Worm (Caenorhabditis elegans) whole organism, L3 larva: ENCODE measurements around the gene lido-17.

ENCODE experiments used
- R02D3.7 ChIP-seq: fragments of 150-350 bp; optimal IDR thresholded peaks from 2 replicates; lab custom pipeline; 2014; ENCODE audit warnings: missing biosample characterization, missing genetic modification characterization
- ama-1 ChIP-seq: fragments of 150-350 bp; optimal IDR thresholded peaks from 2 replicates; lab custom pipeline; 2018
- fkh-10 ChIP-seq: sonication (generic microtip); optimal IDR thresholded peaks from 2 replicates; lab custom pipeline; 2017; ENCODE audit warnings: missing biosample characterization, missing genetic modification reagents, missing genetic modification characterization
- fos-1 ChIP-seq: fragments of 150-350 bp; optimal IDR thresholded peaks from 2 replicates; lab custom pipeline; 2014; ENCODE audit warnings: missing biosample characterization, missing genetic modification characterization
- lin-39 ChIP-seq: fragments of 150-350 bp; optimal IDR thresholded peaks from 2 replicates; lab custom pipeline; 2018; ENCODE audit warnings: missing biosample characterization, missing genetic modification reagents, missing genetic modification characterization
- mdl-1 ChIP-seq: fragments of 150-350 bp; optimal IDR thresholded peaks from 2 replicates; lab custom pipeline; 2014; ENCODE audit warnings: missing biosample characterization, missing genetic modification characterization
- nhr-12 ChIP-seq: fragments of 150-350 bp; optimal IDR thresholded peaks from 2 replicates; lab custom pipeline; 2014; ENCODE audit warnings: missing biosample characterization, missing genetic modification characterization
- nhr-237 ChIP-seq: fragments of 150-350 bp; optimal IDR thresholded peaks from 2 replicates; lab custom pipeline; 2014; ENCODE audit warnings: missing biosample characterization, missing genetic modification characterization
- sea-2 ChIP-seq: fragments of 150-350 bp; sonication (generic microtip); optimal IDR thresholded peaks from 4 replicates; lab custom pipeline; 2014; ENCODE audit warnings: missing biosample characterization, missing genetic modification reagents, missing genetic modification characterization
- snpc-4 ChIP-seq: fragments of 150-350 bp; optimal IDR thresholded peaks from 2 replicates; lab custom pipeline; 2014; ENCODE audit warnings: missing biosample characterization, missing genetic modification characterization
- unc-62 ChIP-seq: fragments of 150-350 bp; sonication (generic microtip); optimal IDR thresholded peaks from 4 replicates; lab custom pipeline; 2014; ENCODE audit warnings: missing biosample characterization, missing genetic modification reagents, missing genetic modification characterization

ce11 chrII:9372393-9372792, 20.2 kb downstream of the lido-17 start, which contains the start of gene C06C3.3:
- TF ChIP-seq unc-62 (GFP tag; lab: Kevin White, UChicago) (no peak), nhr-237 (tag; lab: Kevin White, UChicago) (no peak), snpc-4 (no peak), R02D3.7 (tag; lab: Kevin White, UChicago) (no peak), fkh-10 (GFP tag; lab: Kevin White, UChicago) (no peak), sea-2 (no peak), mdl-1 (tag; lab: Kevin White, UChicago) (no peak), ama-1 (lab: Kevin White, UChicago) (no peak), lin-39 (no peak), fos-1 (tag; lab: Kevin White, UChicago) (no peak), nhr-12 (tag; lab: Kevin White, UChicago) (no peak)
